Fruit fly (Drosophila melanogaster) whole organism, embryonic: ENCODE measurements around the gene Tailor.

Source experiments
- B-H2 ChIP-seq: fragments of 200-800 bp; sonication (Bioruptor generic); optimal IDR thresholded peaks from 2 replicates; lab custom pipeline; 2018; ENCODE audit warnings: missing biosample characterization, mild to moderate bottlenecking, missing genetic modification characterization
- CG11093 ChIP-seq: fragments of 200-800 bp; sonication (Bioruptor generic); IDR thresholded peaks from 3 replicates; pipeline ENCODE4 v1.3.6; 2022; ENCODE audit warnings: missing biosample characterization, missing genetic modification characterization
- CG11398 ChIP-seq: fragments of 200-800 bp; sonication (Bioruptor generic); optimal IDR thresholded peaks from 2 replicates; lab custom pipeline; 2016; ENCODE audit warnings: missing biosample characterization, missing genetic modification characterization
- CG11696 ChIP-seq: fragments of 200-800 bp; sonication (Bioruptor generic); IDR thresholded peaks from 2 replicates; pipeline ENCODE4 v1.3.6; 2022; ENCODE audit warnings: missing biosample characterization, missing genetic modification characterization
- CG12299 ChIP-seq: fragments of 200-800 bp; sonication (Bioruptor generic); optimal IDR thresholded peaks from 2 replicates; lab custom pipeline; 2018; ENCODE audit warnings: missing biosample characterization, mild to moderate bottlenecking, missing genetic modification characterization
- CG12744 ChIP-seq: fragments of 200-800 bp; sonication (Bioruptor generic); optimal IDR thresholded peaks from 2 replicates; lab custom pipeline; 2016; ENCODE audit warnings: missing biosample characterization, missing genetic modification characterization
- CG14014 ChIP-seq: fragments of 200-800 bp; sonication (Bioruptor generic); IDR thresholded peaks from 2 replicates; pipeline ENCODE4 v1.3.6; 2022; ENCODE audit warnings: missing biosample characterization, missing genetic modification characterization
- CG15011 ChIP-seq: fragments of 200-800 bp; sonication (Bioruptor generic); optimal IDR thresholded peaks from 3 replicates; lab custom pipeline; 2018; ENCODE audit warnings: missing biosample characterization, mild to moderate bottlenecking, missing genetic modification characterization
- CG15073 ChIP-seq: fragments of 200-800 bp; sonication (Bioruptor generic); optimal IDR thresholded peaks from 2 replicates; lab custom pipeline; 2016; ENCODE audit warnings: missing biosample characterization, missing genetic modification characterization
- CG18599 ChIP-seq: fragments of 200-800 bp; sonication (Bioruptor generic); optimal IDR thresholded peaks from 3 replicates; lab custom pipeline; 2017; ENCODE audit warnings: missing biosample characterization, missing genetic modification characterization, mild to moderate bottlenecking, moderate library complexity, missing genetic modification reagents
- CG3407 ChIP-seq: fragments of 200-800 bp; sonication (Bioruptor generic); optimal IDR thresholded peaks from 2 replicates; lab custom pipeline; 2018; ENCODE audit warnings: missing biosample characterization, mild to moderate bottlenecking, missing genetic modification characterization
- CG4282 ChIP-seq: fragments of 200-800 bp; sonication (Bioruptor generic); optimal IDR thresholded peaks from 2 replicates; lab custom pipeline; 2016; ENCODE audit warnings: missing biosample characterization, missing genetic modification characterization
- CG8089 ChIP-seq: fragments of 200-800 bp; sonication (Bioruptor generic); optimal IDR thresholded peaks from 3 replicates; lab custom pipeline; 2016; ENCODE audit warnings: missing biosample characterization, missing genetic modification characterization
- CG9876 ChIP-seq: fragments of 200-800 bp; sonication (Bioruptor generic); optimal IDR thresholded peaks from 2 replicates; lab custom pipeline; 2016; ENCODE audit warnings: missing biosample characterization, missing genetic modification characterization
- CTCF ChIP-seq: fragments of 200-800 bp; sonication (Bioruptor generic); optimal IDR thresholded peaks from 2 replicates; lab custom pipeline; 2017; ENCODE audit warnings: missing biosample characterization, mild to moderate bottlenecking, missing genetic modification characterization, moderate library complexity
- CoRest ChIP-seq: fragments of 200-800 bp; sonication (Bioruptor generic); optimal IDR thresholded peaks from 3 replicates; lab custom pipeline; 2018; ENCODE audit warnings: missing biosample characterization, mild to moderate bottlenecking, missing genetic modification characterization, moderate library complexity
- CrebB ChIP-seq: fragments of 200-800 bp; sonication (Bioruptor generic); optimal IDR thresholded peaks from 3 replicates; lab custom pipeline; 2018; ENCODE audit warnings: missing biosample characterization, mild to moderate bottlenecking, missing genetic modification characterization
- D19B ChIP-seq: fragments of 200-800 bp; sonication (Bioruptor generic); optimal IDR thresholded peaks from 2 replicates; lab custom pipeline; 2017; ENCODE audit warnings: missing biosample characterization, mild to moderate bottlenecking, missing genetic modification characterization
- Dll ChIP-seq: fragments of 200-800 bp; sonication (Bioruptor generic); IDR thresholded peaks from 4 replicates; pipeline ENCODE4 v1.3.6; 2022; ENCODE audit warnings: missing biosample characterization, missing genetic modification characterization; ENCODE audit not compliant: partially characterized antibody
- Ets65A ChIP-seq: fragments of 200-800 bp; sonication (Bioruptor generic); peaks from one replicate; lab custom pipeline; 2016; ENCODE audit warnings: missing biosample characterization, missing genetic modification characterization
- HLHmδ ChIP-seq: fragments of 200-800 bp; sonication (Bioruptor generic); optimal IDR thresholded peaks from 2 replicates; lab custom pipeline; 2018; ENCODE audit warnings: missing biosample characterization, mild to moderate bottlenecking, missing genetic modification characterization, moderate library complexity
- MTF-1 ChIP-seq: fragments of 200-800 bp; sonication (Bioruptor generic); optimal IDR thresholded peaks from 2 replicates; lab custom pipeline; 2018; ENCODE audit warnings: missing biosample characterization, mild to moderate bottlenecking, missing genetic modification characterization, borderline replicate concordance
- NFAT ChIP-seq: fragments of 200-800 bp; sonication (Bioruptor generic); IDR thresholded peaks from 2 replicates; pipeline ENCODE4 v1.3.6; 2022; ENCODE audit warnings: missing biosample characterization, missing genetic modification characterization
- PHDP ChIP-seq: fragments of 200-800 bp; sonication (Bioruptor generic); optimal IDR thresholded peaks from 3 replicates; lab custom pipeline; 2018; ENCODE audit warnings: missing biosample characterization, mild to moderate bottlenecking, missing genetic modification characterization, moderate library complexity
- Poxn ChIP-seq: fragments of 200-800 bp; sonication (Bioruptor generic); IDR thresholded peaks from 2 replicates; pipeline ENCODE4 v1.3.6; 2022; ENCODE audit warnings: missing biosample characterization, missing genetic modification characterization
- Ravus ChIP-seq: fragments of 200-800 bp; sonication (Bioruptor generic); IDR thresholded peaks from 2 replicates; pipeline ENCODE4 v1.3.6; 2022; ENCODE audit warnings: missing biosample characterization, missing genetic modification characterization
- Spps ChIP-seq: fragments of 200-800 bp; sonication (Bioruptor generic); optimal IDR thresholded peaks from 2 replicates; lab custom pipeline; 2018; ENCODE audit warnings: missing biosample characterization, mild to moderate bottlenecking, missing genetic modification characterization
- Trl ChIP-seq, 3 experiments: fragments of >200 bp in 2 of 3; fragments of 200-800 bp in 1 of 3; sonication (Bioruptor generic) in 1 of 3; optimal IDR thresholded peaks; 2 replicates in 1 of 3; 3 replicates in 2 of 3; lab custom pipeline; 2016 to 2017; ENCODE audit warnings: missing biosample characterization in 1 of 3, missing genetic modification characterization in 1 of 3
- abd-A ChIP-seq: fragments of 200-800 bp; sonication (Bioruptor generic); optimal IDR thresholded peaks from 3 replicates; lab custom pipeline; 2019; ENCODE audit warnings: missing biosample characterization, mild to moderate bottlenecking, missing genetic modification characterization, moderate library complexity
- cas ChIP-seq: fragments of 200-800 bp; sonication (Bioruptor generic); IDR thresholded peaks from 2 replicates; pipeline ENCODE4 v1.3.6; 2022; ENCODE audit warnings: missing biosample characterization, missing genetic modification characterization
- chinmo ChIP-seq: fragments of 200-800 bp; sonication (Bioruptor generic); IDR thresholded peaks from 4 replicates; pipeline ENCODE4 v1.3.6; 2022; ENCODE audit warnings: missing biosample characterization, missing genetic modification characterization; ENCODE audit not compliant: partially characterized antibody
- cwo ChIP-seq: fragments of 200-800 bp; sonication (Bioruptor generic); optimal IDR thresholded peaks from 3 replicates; lab custom pipeline; 2017; ENCODE audit warnings: missing biosample characterization, missing genetic modification characterization, mild to moderate bottlenecking, moderate library complexity, missing genetic modification reagents
- dimm ChIP-seq: fragments of 200-800 bp; sonication (Bioruptor generic); IDR thresholded peaks from 2 replicates; pipeline ENCODE4 v1.3.6; 2022; ENCODE audit warnings: missing biosample characterization, missing genetic modification characterization
- ems ChIP-seq: fragments of 200-800 bp; sonication (Bioruptor generic); optimal IDR thresholded peaks from 3 replicates; lab custom pipeline; 2016; ENCODE audit warnings: missing biosample characterization, missing genetic modification characterization
- fd3F ChIP-seq: fragments of 200-800 bp; sonication (Bioruptor generic); optimal IDR thresholded peaks from 2 replicates; lab custom pipeline; 2018; ENCODE audit warnings: missing biosample characterization, mild to moderate bottlenecking, missing genetic modification characterization, moderate library complexity
- gsb-n ChIP-seq: fragments of 200-800 bp; sonication (Bioruptor generic); optimal IDR thresholded peaks from 3 replicates; lab custom pipeline; 2018; ENCODE audit warnings: missing biosample characterization, mild to moderate bottlenecking, missing genetic modification characterization
- hb ChIP-seq: fragments of 200-800 bp; sonication (Bioruptor generic); IDR thresholded peaks from 3 replicates; pipeline ENCODE4 v1.3.6; 2022; ENCODE audit warnings: missing biosample characterization, missing genetic modification characterization; ENCODE audit not compliant: partially characterized antibody
- klu ChIP-seq: fragments of 200-800 bp; sonication (Bioruptor generic); IDR thresholded peaks from 2 replicates; pipeline ENCODE4 v1.3.6; 2022; ENCODE audit warnings: missing biosample characterization, missing genetic modification characterization
- mirr ChIP-seq: fragments of 200-800 bp; sonication (Bioruptor generic); optimal IDR thresholded peaks from 3 replicates; lab custom pipeline; 2018; ENCODE audit warnings: missing biosample characterization, mild to moderate bottlenecking, missing genetic modification characterization
- odd ChIP-seq: fragments of 200-800 bp; sonication (Bioruptor generic); optimal IDR thresholded peaks from 2 replicates; lab custom pipeline; 2017; ENCODE audit warnings: missing biosample characterization, mild to moderate bottlenecking, missing genetic modification characterization
- otp ChIP-seq: fragments of 200-800 bp; sonication (Bioruptor generic); IDR thresholded peaks from 3 replicates; pipeline ENCODE4, ENCODE4 v1.3.6; 2022; ENCODE audit warnings: missing biosample characterization, missing genetic modification characterization
- repo ChIP-seq: fragments of 200-800 bp; sonication (Bioruptor generic); optimal IDR thresholded peaks from 2 replicates; lab custom pipeline; 2016; ENCODE audit warnings: missing biosample characterization, missing genetic modification characterization
- salm ChIP-seq: fragments of 200-800 bp; sonication (Bioruptor generic); optimal IDR thresholded peaks from 2 replicates; lab custom pipeline; 2018; ENCODE audit warnings: missing biosample characterization, mild to moderate bottlenecking, missing genetic modification characterization
- sd ChIP-seq: fragments of 200-800 bp; sonication (Bioruptor generic); optimal IDR thresholded peaks from 3 replicates; lab custom pipeline; 2018; ENCODE audit warnings: missing biosample characterization, mild to moderate bottlenecking, missing genetic modification characterization, moderate library complexity
- shn ChIP-seq: fragments of 200-800 bp; sonication (Bioruptor generic); optimal IDR thresholded peaks from 3 replicates; lab custom pipeline; 2016; ENCODE audit warnings: missing biosample characterization, missing genetic modification characterization
- stc ChIP-seq: fragments of 200-800 bp; sonication (Bioruptor generic); IDR thresholded peaks from 2 replicates; pipeline ENCODE4 v1.3.6; 2022; ENCODE audit warnings: missing biosample characterization, missing genetic modification characterization
- tin ChIP-seq: fragments of 200-800 bp; sonication (Bioruptor generic); optimal IDR thresholded peaks from 3 replicates; lab custom pipeline; 2016; ENCODE audit warnings: missing biosample characterization, missing genetic modification characterization
- ttk ChIP-seq: fragments of 200-800 bp; sonication (Bioruptor generic); IDR thresholded peaks from 2 replicates; pipeline ENCODE4 v2.1.2; 2022; ENCODE audit warnings: missing biosample characterization, missing genetic modification characterization
- tup ChIP-seq: fragments of 200-800 bp; sonication (Bioruptor generic); optimal IDR thresholded peaks from 2 replicates; lab custom pipeline; 2016; ENCODE audit warnings: missing biosample characterization, mild to moderate bottlenecking, missing genetic modification characterization, moderate library complexity
- vnd ChIP-seq: fragments of 200-800 bp; sonication (Bioruptor generic); IDR thresholded peaks from 3 replicates; pipeline ENCODE4 v1.3.6; 2022; ENCODE audit warnings: missing biosample characterization, missing genetic modification characterization; ENCODE audit not compliant: partially characterized antibody
- vvl ChIP-seq: fragments of 200-800 bp; sonication (Bioruptor generic); IDR thresholded peaks from 2 replicates; pipeline ENCODE4 v1.3.6; 2022; ENCODE audit warnings: missing biosample characterization, missing genetic modification characterization

Tailor gene

dm6 chr3R:7127966-7128365 lies 42.1 kb upstream of the Tailor start, which contains the start of gene CG10068 (continued):
- TF ChIP-seq CG8089 (GFP tag; lab: Kevin White, UChicago) = peak; percentile 78
- peak; percentile 55 for TF ChIP-seq sd (tag; lab: Kevin White, UChicago)
- TF ChIP-seq tin = peak; percentile 86
- no peak for TF ChIP-seq vnd (GFP tag; lab: Robert Waterston, UW)
- TF ChIP-seq ttk (GFP tag; lab: Robert Waterston, UW) = peak; percentile 92
- peak; percentile 85 for TF ChIP-seq CG11398
- TF ChIP-seq CG12744 (GFP tag; lab: Kevin White, UChicago) = peak; percentile 91
- peak; percentile 79 for TF ChIP-seq CG3407 (GFP tag; lab: Kevin White, UChicago)
- TF ChIP-seq CTCF (GFP tag; lab: Kevin White, UChicago) = peak; percentile 62
- TF ChIP-seq vvl (GFP tag; lab: Robert Waterston, UW) = peak; percentile 98
- TF ChIP-seq CG14014 = peak; percentile 89
- peak; percentile 70 for TF ChIP-seq MTF-1 (GFP tag; lab: Kevin White, UChicago)
- TF ChIP-seq mirr (GFP tag; lab: Kevin White, UChicago) = peak; percentile 60
- TF ChIP-seq shn (GFP tag; lab: Kevin White, UChicago) = peak; percentile 81
- TF ChIP-seq cas = peak; percentile 65
- peak; percentile 75 for TF ChIP-seq salm (tag; lab: Kevin White, UChicago)
- TF ChIP-seq hb = no peak
- TF ChIP-seq PHDP (tag; lab: Kevin White, UChicago) = peak; percentile 82
- TF ChIP-seq tup = peak; percentile 78
- no peak for TF ChIP-seq Poxn
- peak; percentile 77 for TF ChIP-seq CG11093 (GFP tag; lab: Robert Waterston, UW)
- TF ChIP-seq CG11696 = peak; percentile 89
- TF ChIP-seq Trl (optimal IDR thresholded peaks at IDR 0.05; lab: Kevin White, UChicago) = no peak
- TF ChIP-seq Trl (GFP tag; optimal IDR thresholded peaks at IDR 0.05; lab: Kevin White, UChicago) = peak; percentile 92
- TF ChIP-seq HLHmδ = no peak
- peak; percentile 88 for TF ChIP-seq CoRest (tag; lab: Kevin White, UChicago)
- TF ChIP-seq gsb-n = peak; percentile 90
- TF ChIP-seq CG9876 (GFP tag; lab: Kevin White, UChicago) = peak; percentile 72
- peak; percentile 81 for TF ChIP-seq CrebB (tag; lab: Kevin White, UChicago)
- TF ChIP-seq stc (GFP tag; lab: Robert Waterston, UW) = peak; percentile 91
- peak; percentile 92 for TF ChIP-seq otp (GFP tag; lab: Robert Waterston, UW)
- TF ChIP-seq repo (GFP tag; lab: Kevin White, UChicago) = peak; percentile 72
- TF ChIP-seq CG15011 = peak; percentile 79
- peak; percentile 89 for TF ChIP-seq CG18599 (GFP tag; lab: Kevin White, UChicago)
- TF ChIP-seq klu (GFP tag; lab: Robert Waterston, UW) = peak; percentile 66; the same call in 1 of the 2 replicates
- TF ChIP-seq cwo (GFP tag; lab: Kevin White, UChicago) = peak; percentile 83
- peak; percentile 90 for TF ChIP-seq abd-A (tag; lab: Kevin White, UChicago)
- peak; percentile 21 for TF ChIP-seq Ravus (GFP tag; lab: Robert Waterston, UW)
- no peak for TF ChIP-seq chinmo (GFP tag; lab: Robert Waterston, UW)
- peak; percentile 88 for TF ChIP-seq ems (GFP tag; lab: Kevin White, UChicago)
- TF ChIP-seq B-H2 = peak; percentile 78
- TF ChIP-seq CG12299 (tag; lab: Kevin White, UChicago) = peak; percentile 87
- peak; percentile 76 for TF ChIP-seq fd3F
- TF ChIP-seq Ets65A (GFP tag; lab: Kevin White, UChicago) = peak; percentile 97
- TF ChIP-seq CG15073 = no peak
- peak; percentile 58 for TF ChIP-seq D19B (GFP tag; lab: Kevin White, UChicago)
- TF ChIP-seq dimm (GFP tag; lab: Robert Waterston, UW) = no peak; the same call in 1 of the 2 replicates
- TF ChIP-seq odd (GFP tag; lab: Kevin White, UChicago) = peak; percentile 42
- peak; percentile 57; the same call in 2 of the 4 replicates for TF ChIP-seq Dll (GFP tag; lab: Robert Waterston, UW)
- peak; percentile 54 for TF ChIP-seq CG4282 (GFP tag; lab: Kevin White, UChicago)
- peak; percentile 83 for TF ChIP-seq NFAT (GFP tag; lab: Robert Waterston, UW)
- TF ChIP-seq Spps (tag; lab: Kevin White, UChicago) = peak; percentile 80
